Worm (Caenorhabditis elegans) whole organism, L2 larva: ENCODE data around the gene cblc-1.
"Not testable (repeated sequence)": the region's sequence is repeated elsewhere in the genome, so short reads cannot be mapped to it uniquely, and the experiment has no call there.

Experiments
- C34F6.9 ChIP-seq: fragments of 150-350 bp; optimal IDR thresholded peaks from 2 replicates; lab custom pipeline; 2014; ENCODE audit warnings: missing biosample characterization, missing genetic modification characterization
- F13H6.1 ChIP-seq: sonication (generic microtip); optimal IDR thresholded peaks from 2 replicates; lab custom pipeline; 2016; ENCODE audit warnings: missing genetic modification characterization, missing compliant biosample characterization
- Y55F3AM.14 ChIP-seq: fragments of 200-800 bp; sonication (Bioruptor generic); optimal IDR thresholded peaks from 2 replicates; lab custom pipeline; 2018; ENCODE audit warnings: mild to moderate bottlenecking, missing genetic modification characterization, missing compliant biosample characterization
- ZK546.5 ChIP-seq: sonication (generic microtip); optimal IDR thresholded peaks from 2 replicates; lab custom pipeline; 2017; ENCODE audit warnings: missing biosample characterization, missing genetic modification characterization
- ama-1 ChIP-seq: fragments of 150-350 bp; optimal IDR thresholded peaks from 2 replicates; lab custom pipeline; 2018; ENCODE audit warnings: inconsistent platforms
- blmp-1 ChIP-seq: sonication (generic microtip); optimal IDR thresholded peaks from 2 replicates; lab custom pipeline; 2017; ENCODE audit warnings: missing genetic modification characterization, mild to moderate bottlenecking, missing compliant biosample characterization, antibody characterized with exemption, moderate library complexity; ENCODE audit not compliant: insufficient read depth
- ceh-82 ChIP-seq: fragments of 150-350 bp; optimal IDR thresholded peaks from 2 replicates; lab custom pipeline; 2014; ENCODE audit warnings: missing biosample characterization, missing genetic modification characterization
- crh-2 ChIP-seq: sonication (generic microtip); optimal IDR thresholded peaks from 2 replicates; lab custom pipeline; 2017; ENCODE audit warnings: missing biosample characterization, missing genetic modification characterization
- dmd-4 ChIP-seq: sonication (generic microtip); optimal IDR thresholded peaks from 2 replicates; lab custom pipeline; 2017; ENCODE audit warnings: missing biosample characterization, missing genetic modification characterization
- egl-27 ChIP-seq: sonication (generic microtip); optimal IDR thresholded peaks from 3 replicates; lab custom pipeline; 2017; ENCODE audit warnings: missing biosample characterization, missing genetic modification reagents, missing genetic modification characterization
- elt-1 ChIP-seq: fragments of 150-350 bp; optimal IDR thresholded peaks from 2 replicates; lab custom pipeline; 2014; ENCODE audit warnings: missing biosample characterization, missing genetic modification characterization
- gmeb-1 ChIP-seq: fragments of 150-350 bp; optimal IDR thresholded peaks from 2 replicates; lab custom pipeline; 2014; ENCODE audit warnings: missing biosample characterization, missing genetic modification characterization
- lin-11 ChIP-seq: fragments of 150-350 bp; sonication (generic microtip); optimal IDR thresholded peaks from 2 replicates; lab custom pipeline; 2014; ENCODE audit warnings: missing biosample characterization, missing genetic modification characterization, inconsistent platforms, mixed read lengths
- lin-13 ChIP-seq: fragments of 150-350 bp; optimal IDR thresholded peaks from 2 replicates; lab custom pipeline; 2014; ENCODE audit warnings: missing biosample characterization, missing genetic modification reagents, missing genetic modification characterization
- lsy-2 ChIP-seq, 2 experiments: fragments of 150-350 bp in 1 of 2; sonication (generic microtip) in 1 of 2; optimal IDR thresholded peaks; 2 replicates each; lab custom pipeline; 2014 to 2017; ENCODE audit warnings: missing biosample characterization in 2 of 2, missing genetic modification characterization in 2 of 2
- mab-5 ChIP-seq: fragments of 150-350 bp; optimal IDR thresholded peaks from 2 replicates; lab custom pipeline; 2014; ENCODE audit warnings: missing biosample characterization, missing genetic modification characterization
- mbf-1 ChIP-seq: sonication (generic microtip); optimal IDR thresholded peaks from 2 replicates; lab custom pipeline; 2017; ENCODE audit warnings: missing biosample characterization, missing genetic modification characterization
- nhr-10 ChIP-seq: sonication (generic microtip); optimal IDR thresholded peaks from 2 replicates; lab custom pipeline; 2017; ENCODE audit warnings: missing biosample characterization, missing genetic modification characterization
- nhr-11 ChIP-seq: fragments of 150-350 bp; optimal IDR thresholded peaks from 2 replicates; lab custom pipeline; 2014; ENCODE audit warnings: missing biosample characterization, missing genetic modification characterization
- nhr-12 ChIP-seq: fragments of 150-350 bp; optimal IDR thresholded peaks from 2 replicates; lab custom pipeline; 2014; ENCODE audit warnings: missing biosample characterization, missing genetic modification characterization
- nhr-129 ChIP-seq: fragments of 150-350 bp; optimal IDR thresholded peaks from 2 replicates; lab custom pipeline; 2014; ENCODE audit warnings: missing biosample characterization, missing genetic modification characterization
- nhr-23 ChIP-seq: fragments of 150-350 bp; optimal IDR thresholded peaks from 2 replicates; lab custom pipeline; 2014; ENCODE audit warnings: missing biosample characterization, missing genetic modification reagents, missing genetic modification characterization
- nhr-25 ChIP-seq: fragments of 150-350 bp; sonication (generic microtip); optimal IDR thresholded peaks from 3 replicates; lab custom pipeline; 2014; ENCODE audit warnings: missing biosample characterization, missing genetic modification characterization
- nhr-6 ChIP-seq: fragments of 150-350 bp; optimal IDR thresholded peaks from 2 replicates; lab custom pipeline; 2014; ENCODE audit warnings: missing biosample characterization, missing genetic modification characterization
- sem-4 ChIP-seq: fragments of 150-350 bp; optimal IDR thresholded peaks from 2 replicates; lab custom pipeline; 2014; ENCODE audit warnings: missing biosample characterization, missing genetic modification reagents, missing genetic modification characterization
- skn-1 ChIP-seq: sonication (generic microtip); optimal IDR thresholded peaks from 2 replicates; lab custom pipeline; 2017; ENCODE audit warnings: missing biosample characterization, missing genetic modification characterization
- sma-9 ChIP-seq, 2 experiments: fragments of 150-350 bp in 1 of 2; sonication (generic microtip) in 1 of 2; optimal IDR thresholded peaks; 2 replicates each; lab custom pipeline; 2014 to 2016; ENCODE audit warnings: missing genetic modification characterization in 2 of 2, mild to moderate bottlenecking in 1 of 2, missing biosample characterization in 1 of 2, missing compliant biosample characterization in 1 of 2, missing genetic modification reagents in 1 of 2, moderate library complexity in 1 of 2
- snpc-4 ChIP-seq: fragments of 150-350 bp; optimal IDR thresholded peaks from 2 replicates; lab custom pipeline; 2014; ENCODE audit warnings: missing biosample characterization, missing genetic modification characterization
- unc-39 ChIP-seq: fragments of 150-350 bp; optimal IDR thresholded peaks from 2 replicates; lab custom pipeline; 2014; ENCODE audit warnings: missing biosample characterization, missing genetic modification characterization
- unc-55 ChIP-seq: fragments of 150-350 bp; sonication (generic microtip); optimal IDR thresholded peaks from 3 replicates; lab custom pipeline; 2014; ENCODE audit warnings: missing biosample characterization, missing genetic modification reagents, missing genetic modification characterization
- unc-62 ChIP-seq: fragments of 150-350 bp; optimal IDR thresholded peaks from 2 replicates; lab custom pipeline; 2014; ENCODE audit warnings: missing biosample characterization, missing genetic modification reagents, missing genetic modification characterization
- zag-1 ChIP-seq: fragments of 150-350 bp; optimal IDR thresholded peaks from 2 replicates; lab custom pipeline; 2014; ENCODE audit warnings: missing biosample characterization, missing genetic modification characterization
- ztf-1 ChIP-seq: fragments of 200-800 bp; sonication (Bioruptor generic); conservative IDR thresholded peaks from 2 replicates; pipeline ENCODE4 v1.3.6; 2022; ENCODE audit warnings: missing genetic modification characterization, missing compliant biosample characterization
- ztf-4 ChIP-seq: fragments of 150-350 bp; optimal IDR thresholded peaks from 2 replicates; lab custom pipeline; 2014; ENCODE audit warnings: missing biosample characterization, missing genetic modification characterization

Gene cblc-1

DNA sequence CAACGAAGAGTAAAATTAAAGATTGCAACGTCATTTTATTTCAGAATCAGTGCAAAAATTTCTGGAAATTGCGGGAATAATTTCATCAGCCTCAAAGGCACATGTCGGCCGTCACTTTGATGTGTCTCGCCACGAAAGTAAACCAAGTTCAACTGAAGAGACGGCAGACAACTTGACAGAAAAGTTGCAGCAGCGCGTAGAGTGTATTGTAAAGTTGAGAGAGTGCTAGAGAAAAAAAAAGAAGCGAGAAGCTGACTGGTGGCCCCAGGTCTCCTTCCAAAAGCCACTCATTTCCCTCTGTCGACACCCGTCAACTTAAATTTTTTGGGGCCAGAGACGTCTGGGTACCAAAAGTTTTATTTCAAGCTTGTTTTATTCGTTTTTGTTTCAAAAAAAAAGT is 36.7 kb downstream of the cblc-1 start (continued):
- TF ChIP-seq sem-4 (tag; lab: Kevin White, UChicago): peak; percentile 43
- peak; percentile 51 for TF ChIP-seq zag-1 (tag; lab: Kevin White, UChicago)
- no peak for TF ChIP-seq Y55F3AM.14 (GFP tag; lab: Kevin White, UChicago)
- TF ChIP-seq ztf-1 (GFP tag; lab: Robert Waterston, UW): no peak
- peak; percentile 76 for TF ChIP-seq F13H6.1 (tag; lab: Kevin White, UChicago)
- no peak for TF ChIP-seq unc-62 (GFP tag; lab: Kevin White, UChicago)
- no peak for TF ChIP-seq elt-1 (tag; lab: Kevin White, UChicago)
- peak; percentile 41 for TF ChIP-seq lin-11 (tag; lab: Kevin White, UChicago)
- TF ChIP-seq ceh-82 (tag; lab: Kevin White, UChicago): no peak
- peak; percentile 25 for TF ChIP-seq mab-5 (tag; lab: Kevin White, UChicago)
- TF ChIP-seq snpc-4: peak; percentile 64
- TF ChIP-seq dmd-4 (tag; lab: Kevin White, UChicago): no peak
- no peak for TF ChIP-seq nhr-11 (tag; lab: Kevin White, UChicago)
- TF ChIP-seq nhr-12 (tag; lab: Kevin White, UChicago): no peak

ce11 chrII:4903696-4904095 is 37.3 kb downstream of the cblc-1 start, which contains the start of gene sgt-1:
Gene sgt-1 (minus strand): TSS chrII:4903796.
- not testable (repeated sequence) for TF ChIP-seq nhr-10 (tag; lab: Kevin White, UChicago); gmeb-1 (tag; lab: Kevin White, UChicago); lin-13 (GFP tag; lab: Kevin White, UChicago)

DNA sequence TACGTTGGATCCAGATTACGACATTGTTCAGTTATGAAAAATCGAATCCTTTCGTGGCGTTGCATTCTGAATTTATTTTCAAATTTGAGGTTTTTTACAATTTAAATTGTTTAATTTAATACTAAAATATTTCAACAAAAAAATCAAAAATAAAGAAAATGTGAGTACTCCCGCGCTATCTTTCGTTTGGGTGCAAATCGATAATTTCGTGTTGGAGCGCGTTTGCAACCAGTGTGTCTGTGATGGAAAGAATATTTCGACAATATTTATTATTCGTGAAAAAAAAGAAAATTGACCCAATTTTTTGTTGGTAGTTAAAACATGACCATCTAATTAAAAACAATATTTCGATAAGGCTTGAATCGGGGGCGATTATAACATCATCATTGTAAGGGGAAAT is 38.9 kb downstream of the cblc-1 start, which contains the start of gene R05F9.9:
R05F9.9 (minus strand) TSS at position 66 of the 400 bp plus-strand sequence.
- peak; percentile 67 for TF ChIP-seq C34F6.9
- TF ChIP-seq nhr-6 (tag; lab: Kevin White, UChicago): no peak
- TF ChIP-seq crh-2 (tag; lab: Kevin White, UChicago): peak; percentile 72
- no peak for TF ChIP-seq nhr-25 (tag; lab: Kevin White, UChicago)
- TF ChIP-seq elt-1 (tag; lab: Kevin White, UChicago): no peak
- TF ChIP-seq skn-1 (tag; lab: Kevin White, UChicago): no peak
- no peak for TF ChIP-seq nhr-10 (tag; lab: Kevin White, UChicago)
- no peak for TF ChIP-seq lin-11 (tag; lab: Kevin White, UChicago)
- no peak for TF ChIP-seq unc-62 (GFP tag; lab: Kevin White, UChicago)
- TF ChIP-seq ztf-4 (tag; lab: Kevin White, UChicago): peak; percentile 82
- TF ChIP-seq ama-1 (lab: Kevin White, UChicago): peak; percentile 62
- TF ChIP-seq nhr-23 (tag; lab: Kevin White, UChicago): no peak
- no peak for TF ChIP-seq mbf-1 (tag; lab: Kevin White, UChicago)
- no peak for TF ChIP-seq nhr-12 (tag; lab: Kevin White, UChicago)
- TF ChIP-seq unc-55 (GFP tag; lab: Kevin White, UChicago): peak; percentile 70
- TF ChIP-seq dmd-4 (tag; lab: Kevin White, UChicago): no peak
- no peak for TF ChIP-seq egl-27 (tag; lab: Kevin White, UChicago)
- peak; percentile 15 for TF ChIP-seq gmeb-1 (tag; lab: Kevin White, UChicago)
- peak; percentile 2 for TF ChIP-seq nhr-129 (tag; lab: Kevin White, UChicago)
- peak in 1 of 2 experiments; percentile 74 for TF ChIP-seq lsy-2 (tag; optimal IDR thresholded peaks at IDR 0.05; lab: Kevin White, UChicago)
- TF ChIP-seq lin-13 (GFP tag; lab: Kevin White, UChicago): peak; percentile 16
- TF ChIP-seq, all 48 proteins: peak for 9

DNA sequence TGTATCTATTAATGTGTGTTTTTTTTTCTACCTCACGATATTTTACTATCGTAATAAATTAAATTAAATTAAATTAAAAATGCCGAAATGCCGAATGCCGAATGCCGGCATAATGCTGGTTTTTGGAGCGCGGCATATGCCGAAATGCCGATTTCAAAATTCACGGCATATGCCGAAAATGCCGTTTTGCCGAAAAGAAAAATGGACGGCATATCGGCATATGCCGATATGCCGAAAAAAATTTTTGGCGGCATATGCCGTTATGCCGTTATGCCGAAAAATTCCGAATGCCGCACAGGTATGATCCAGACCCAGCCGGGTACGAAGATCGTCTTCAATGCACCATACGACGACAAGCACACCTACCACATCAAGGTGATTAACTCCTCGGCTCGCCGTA is 42.4 kb downstream of the cblc-1 start, which contains the start of gene msp-32:
msp-32 (plus strand) TSS at position 301 of the 400 bp plus-strand sequence.
- not testable (repeated sequence) for TF ChIP-seq blmp-1; ZK546.5 (tag; lab: Kevin White, UChicago); snpc-4

- TF ChIP-seq ama-1 (lab: Kevin White, UChicago) (no peak), F13H6.1 (tag; lab: Kevin White, UChicago) (no peak), unc-39 (tag; lab: Kevin White, UChicago) (no peak), sma-9 (GFP tag; optimal IDR thresholded peaks at IDR 0.05; lab: Kevin White, UChicago) (no peak), sma-9 (tag; optimal IDR thresholded peaks at IDR 0.05; lab: Kevin White, UChicago) (no peak), dmd-4 (tag; lab: Kevin White, UChicago) (no peak)
- TF ChIP-seq, all 48 proteins: peak for 0
Measured at ce11 chrII:4892594-4892993, 48.4 kb downstream of the cblc-1 start, which contains the start of gene msp-33. Gene msp-33 (minus strand): TSS chrII:4892694.
